Fruit fly (Drosophila melanogaster) whole organism, embryonic: ENCODE measurements around the gene Dlc90F.

Experiments used
- Abd-B ChIP-seq: fragments of 200-800 bp; sonication (Bioruptor generic); optimal IDR thresholded peaks from 2 replicates; lab custom pipeline; 2018; ENCODE audit warnings: missing biosample characterization, mild to moderate bottlenecking, missing genetic modification characterization, moderate library complexity
- Adf1 ChIP-seq: fragments of 200-800 bp; sonication (Bioruptor generic); IDR thresholded peaks from 2 replicates; pipeline ENCODE4 v1.3.6; 2022; ENCODE audit warnings: missing biosample characterization, missing genetic modification characterization
- CG11560 ChIP-seq: fragments of 200-800 bp; sonication (Bioruptor generic); IDR thresholded peaks from 3 replicates; pipeline ENCODE4 v1.3.6; 2022; ENCODE audit warnings: missing biosample characterization, missing genetic modification characterization
- CG12071 ChIP-seq: fragments of 200-800 bp; sonication (Bioruptor generic); optimal IDR thresholded peaks from 3 replicates; lab custom pipeline; 2018; ENCODE audit warnings: missing biosample characterization, mild to moderate bottlenecking, missing genetic modification characterization
- CG12155 ChIP-seq: fragments of 200-800 bp; sonication (Bioruptor generic); optimal IDR thresholded peaks from 3 replicates; lab custom pipeline; 2016; ENCODE audit warnings: missing biosample characterization, missing genetic modification characterization
- CG13287 ChIP-seq: fragments of 200-800 bp; sonication (Bioruptor generic); IDR thresholded peaks from 2 replicates; pipeline ENCODE4 v1.3.6; 2022; ENCODE audit warnings: missing biosample characterization, missing genetic modification characterization; ENCODE audit not compliant: partially characterized antibody
- CG13424 ChIP-seq: fragments of 200-800 bp; sonication (Bioruptor generic); optimal IDR thresholded peaks from 2 replicates; lab custom pipeline; 2019; ENCODE audit warnings: missing biosample characterization, mild to moderate bottlenecking, missing genetic modification characterization, moderate library complexity
- CG1529 ChIP-seq: fragments of 200-800 bp; sonication (Bioruptor generic); optimal IDR thresholded peaks from 3 replicates; lab custom pipeline; 2018; ENCODE audit warnings: missing biosample characterization, missing genetic modification characterization
- CG1832 ChIP-seq: fragments of 200-800 bp; sonication (Bioruptor generic); optimal IDR thresholded peaks from 2 replicates; lab custom pipeline; 2017; ENCODE audit warnings: missing biosample characterization, mild to moderate bottlenecking, missing genetic modification characterization, inconsistent platforms
- CG18476 ChIP-seq: fragments of 200-800 bp; sonication (Bioruptor generic); optimal IDR thresholded peaks from 2 replicates; lab custom pipeline; 2016; ENCODE audit warnings: missing biosample characterization, mild to moderate bottlenecking, missing genetic modification characterization
- CG3065 ChIP-seq: fragments of 200-800 bp; sonication (Bioruptor generic); optimal IDR thresholded peaks from 2 replicates; lab custom pipeline; 2016; ENCODE audit warnings: missing biosample characterization, missing genetic modification characterization
- CG32772 ChIP-seq: fragments of 200-800 bp; sonication (Bioruptor generic); IDR thresholded peaks from 2 replicates; pipeline ENCODE4 v1.3.6; 2022; ENCODE audit warnings: missing biosample characterization, missing genetic modification characterization
- CG33213 ChIP-seq: fragments of 200-800 bp; sonication (Bioruptor generic); optimal IDR thresholded peaks from 3 replicates; lab custom pipeline; 2016; ENCODE audit warnings: missing biosample characterization, missing genetic modification characterization
- CG34376 ChIP-seq: fragments of 200-800 bp; sonication (Bioruptor generic); optimal IDR thresholded peaks from 2 replicates; lab custom pipeline; 2018; ENCODE audit warnings: missing biosample characterization, mild to moderate bottlenecking, missing genetic modification characterization
- CG42726 ChIP-seq: fragments of 200-800 bp; sonication (Bioruptor generic); IDR thresholded peaks from 2 replicates; pipeline ENCODE4 v1.3.6; 2022; ENCODE audit warnings: missing biosample characterization, missing genetic modification characterization; ENCODE audit not compliant: partially characterized antibody
- CG6175 ChIP-seq: fragments of 200-800 bp; sonication (Bioruptor generic); IDR thresholded peaks from 3 replicates; pipeline ENCODE4 v1.3.6; 2022; ENCODE audit warnings: missing biosample characterization, missing genetic modification characterization
- CG6813 ChIP-seq: fragments of 200-800 bp; sonication (Bioruptor generic); optimal IDR thresholded peaks from 2 replicates; lab custom pipeline; 2017; ENCODE audit warnings: missing biosample characterization, missing genetic modification characterization, mild to moderate bottlenecking, moderate library complexity, missing genetic modification reagents
- CG8290 ChIP-seq, 3 experiments: fragments of 200-800 bp; sonication (Bioruptor generic); optimal IDR thresholded peaks; 2 replicates each; lab custom pipeline; 2016 to 2019; ENCODE audit warnings: missing biosample characterization in 3 of 3, missing genetic modification characterization in 3 of 3, mild to moderate bottlenecking in 2 of 3, moderate library complexity in 1 of 3
- CG9932 ChIP-seq: fragments of 200-800 bp; sonication (Bioruptor generic); IDR thresholded peaks from 2 replicates; pipeline ENCODE4 v1.3.6; 2022; ENCODE audit warnings: missing biosample characterization, missing genetic modification characterization
- D19A ChIP-seq: fragments of 200-800 bp; optimal IDR thresholded peaks from 3 replicates; lab custom pipeline; 2019; ENCODE audit warnings: missing biosample characterization, mild to moderate bottlenecking, missing genetic modification characterization, moderate library complexity
- Drgx ChIP-seq: fragments of 200-800 bp; sonication (Bioruptor generic); IDR thresholded peaks from 2 replicates; pipeline ENCODE4 v1.3.6; 2022; ENCODE audit warnings: missing biosample characterization, missing genetic modification characterization
- HLH4C ChIP-seq: fragments of 200-800 bp; sonication (Bioruptor generic); IDR thresholded peaks from 3 replicates; pipeline ENCODE4 v1.3.6; 2022; ENCODE audit warnings: missing biosample characterization, missing genetic modification characterization; ENCODE audit not compliant: partially characterized antibody
- Hr39 ChIP-seq: fragments of >200 bp; optimal IDR thresholded peaks from 2 replicates; lab custom pipeline; 2017
- Med ChIP-seq: fragments of 200-800 bp; sonication (Bioruptor generic); peaks from one replicate; lab custom pipeline; 2016; ENCODE audit warnings: missing biosample characterization, missing genetic modification characterization, mild to moderate bottlenecking, inconsistent platforms, moderate library complexity
- NC2α ChIP-seq: fragments of 200-800 bp; sonication (Bioruptor generic); optimal IDR thresholded peaks from 2 replicates; lab custom pipeline; 2016; ENCODE audit warnings: missing biosample characterization, missing genetic modification characterization
- Oaz ChIP-seq: fragments of 200-800 bp; sonication (Bioruptor generic); IDR thresholded peaks from 2 replicates; pipeline ENCODE4 v1.3.6; 2022; ENCODE audit warnings: missing biosample characterization, missing genetic modification characterization
- PHDP ChIP-seq: fragments of 200-800 bp; sonication (Bioruptor generic); optimal IDR thresholded peaks from 3 replicates; lab custom pipeline; 2018; ENCODE audit warnings: missing biosample characterization, mild to moderate bottlenecking, missing genetic modification characterization, moderate library complexity
- Rfx ChIP-seq: fragments of 200-800 bp; sonication (Bioruptor generic); IDR thresholded peaks from 2 replicates; pipeline ENCODE4 v1.3.6; 2022; ENCODE audit warnings: missing biosample characterization, missing genetic modification characterization
- Scr ChIP-seq: fragments of 200-800 bp; sonication (Bioruptor generic); IDR thresholded peaks from 2 replicates; pipeline ENCODE4 v1.3.6; 2022; ENCODE audit warnings: missing biosample characterization, missing genetic modification characterization; ENCODE audit not compliant: partially characterized antibody
- Sox102F ChIP-seq: fragments of 200-800 bp; sonication (Bioruptor generic); optimal IDR thresholded peaks from 2 replicates; lab custom pipeline; 2018; ENCODE audit warnings: missing biosample characterization, mild to moderate bottlenecking, missing genetic modification characterization, moderate library complexity
- Trl ChIP-seq, 3 experiments: fragments of >200 bp in 2 of 3; fragments of 200-800 bp in 1 of 3; sonication (Bioruptor generic) in 1 of 3; optimal IDR thresholded peaks; 2 replicates in 1 of 3; 3 replicates in 2 of 3; lab custom pipeline; 2016 to 2017; ENCODE audit warnings: missing biosample characterization in 1 of 3, missing genetic modification characterization in 1 of 3
- bbx ChIP-seq: fragments of 200-800 bp; sonication (Bioruptor generic); IDR thresholded peaks from 2 replicates; pipeline ENCODE4 v1.3.6; 2022; ENCODE audit warnings: missing biosample characterization, missing genetic modification characterization; ENCODE audit not compliant: partially characterized antibody
- caup ChIP-seq: fragments of 200-800 bp; sonication (Bioruptor generic); optimal IDR thresholded peaks from 3 replicates; lab custom pipeline; 2017; ENCODE audit warnings: missing biosample characterization, mild to moderate bottlenecking, missing genetic modification characterization, moderate library complexity; ENCODE audit not compliant: severe bottlenecking
- crc ChIP-seq: fragments of 200-800 bp; sonication (Bioruptor generic); optimal IDR thresholded peaks from 2 replicates; lab custom pipeline; 2016; ENCODE audit warnings: missing biosample characterization, missing genetic modification characterization
- dpn ChIP-seq, 2 experiments: fragments of 200-800 bp; sonication (Bioruptor generic); optimal IDR thresholded peaks; 3 replicates each; lab custom pipeline; 2016; ENCODE audit warnings: missing biosample characterization in 2 of 2, missing genetic modification characterization in 2 of 2
- eve ChIP-seq, 2 experiments: fragments of >200 bp; optimal IDR thresholded peaks; 2 replicates each; lab custom pipeline; 2017; ENCODE audit warnings: missing biosample characterization in 2 of 2, missing genetic modification characterization in 2 of 2
- lbe ChIP-seq: fragments of 200-800 bp; sonication (Bioruptor generic); optimal IDR thresholded peaks from 2 replicates; lab custom pipeline; 2016; ENCODE audit warnings: missing biosample characterization, mild to moderate bottlenecking, missing genetic modification characterization
- nerfin-2 ChIP-seq: fragments of 200-800 bp; sonication (Bioruptor generic); IDR thresholded peaks from 2 replicates; pipeline ENCODE4 v1.3.6; 2022; ENCODE audit warnings: missing biosample characterization, missing genetic modification characterization; ENCODE audit not compliant: partially characterized antibody
- nom ChIP-seq: fragments of 200-800 bp; sonication (Bioruptor generic); optimal IDR thresholded peaks from 2 replicates; lab custom pipeline; 2017; ENCODE audit warnings: missing biosample characterization, missing genetic modification characterization, mild to moderate bottlenecking, moderate library complexity, missing genetic modification reagents
- repo ChIP-seq: fragments of 200-800 bp; sonication (Bioruptor generic); optimal IDR thresholded peaks from 2 replicates; lab custom pipeline; 2016; ENCODE audit warnings: missing biosample characterization, missing genetic modification characterization
- sim ChIP-seq: fragments of 200-800 bp; sonication (Bioruptor generic); IDR thresholded peaks from 2 replicates; pipeline ENCODE4 v1.3.6; 2022; ENCODE audit warnings: missing biosample characterization, missing genetic modification characterization
- sr ChIP-seq: fragments of 200-800 bp; sonication (Bioruptor generic); IDR thresholded peaks from 3 replicates; pipeline ENCODE4 v1.3.6; 2022; ENCODE audit warnings: missing biosample characterization, missing genetic modification characterization
- sug ChIP-seq: fragments of 200-800 bp; optimal IDR thresholded peaks from 2 replicates; lab custom pipeline; 2019; ENCODE audit warnings: missing biosample characterization, mild to moderate bottlenecking, missing genetic modification characterization, moderate library complexity
- ttk ChIP-seq: fragments of 200-800 bp; sonication (Bioruptor generic); IDR thresholded peaks from 2 replicates; pipeline ENCODE4 v2.1.2; 2022; ENCODE audit warnings: missing biosample characterization, missing genetic modification characterization
- tup ChIP-seq: fragments of 200-800 bp; sonication (Bioruptor generic); optimal IDR thresholded peaks from 2 replicates; lab custom pipeline; 2016; ENCODE audit warnings: missing biosample characterization, mild to moderate bottlenecking, missing genetic modification characterization, moderate library complexity
- tx ChIP-seq: fragments of 200-800 bp; sonication (Bioruptor generic); optimal IDR thresholded peaks from 2 replicates; lab custom pipeline; 2016; ENCODE audit warnings: missing biosample characterization, missing genetic modification characterization

Gene Dlc90F

DNA sequence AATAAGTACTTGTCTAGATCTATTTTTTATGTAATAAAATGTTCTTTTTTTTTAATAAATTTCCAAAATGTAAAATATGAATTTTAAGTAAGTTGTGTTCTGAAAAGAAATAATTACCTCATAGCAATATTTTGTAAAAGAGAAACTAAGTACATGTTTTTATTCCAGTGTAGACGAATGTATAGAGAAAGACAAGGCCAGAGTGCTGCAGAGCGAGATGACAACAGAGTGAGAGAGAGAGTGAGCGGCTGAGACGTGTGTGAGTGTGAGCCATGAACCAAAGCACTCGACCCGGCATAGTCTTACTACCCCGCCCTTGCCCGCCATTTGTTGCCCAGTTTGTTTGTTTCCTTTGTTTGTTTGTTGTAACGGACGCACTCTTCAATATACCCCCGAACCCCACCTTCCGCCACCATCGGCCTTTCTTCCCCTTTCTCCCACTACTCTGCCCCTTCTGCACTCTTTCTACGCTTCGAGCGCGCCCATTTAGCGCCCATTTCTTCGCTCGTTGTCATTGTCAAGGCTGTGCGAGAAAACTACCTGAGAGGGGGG lies 12.4 kb downstream of the Dlc90F start (continued):
- TF ChIP-seq nerfin-2 (GFP tag; lab: Robert Waterston, UW) (0 out of 2 replicates have a peak, but pooled peaks have one; percentile 14), CG6813 (GFP tag; lab: Kevin White, UChicago) (peak; percentile 85), caup (GFP tag; lab: Kevin White, UChicago) (peak; percentile 43), CG3065 (GFP tag; lab: Kevin White, UChicago) (no peak), CG42726 (GFP tag; lab: Robert Waterston, UW) (0 out of 2 replicates have a peak, but pooled peaks have one; percentile 30), CG1832 (GFP tag; lab: Kevin White, UChicago) (peak; percentile 71), PHDP (peak; percentile 27), sr (GFP tag; lab: Robert Waterston, UW) (peak; percentile 30; the same call in 1 of the 3 replicates), Sox102F (peak; percentile 58), CG32772 (0 out of 2 replicates have a peak, but pooled peaks have one; percentile 16), dpn (GFP tag; optimal IDR thresholded peaks at IDR 0.05; lab: Kevin White, UChicago) (peak in 1 of 2 experiments; percentile 45), CG1529 (peak; percentile 58), CG18476 (GFP tag; lab: Kevin White, UChicago) (peak; percentile 3), CG6175 (GFP tag; lab: Robert Waterston, UW) (peak; percentile 76; the same call in 2 of the 3 replicates)
- TF ChIP-seq, all 482 proteins: peak for 270

DNA sequence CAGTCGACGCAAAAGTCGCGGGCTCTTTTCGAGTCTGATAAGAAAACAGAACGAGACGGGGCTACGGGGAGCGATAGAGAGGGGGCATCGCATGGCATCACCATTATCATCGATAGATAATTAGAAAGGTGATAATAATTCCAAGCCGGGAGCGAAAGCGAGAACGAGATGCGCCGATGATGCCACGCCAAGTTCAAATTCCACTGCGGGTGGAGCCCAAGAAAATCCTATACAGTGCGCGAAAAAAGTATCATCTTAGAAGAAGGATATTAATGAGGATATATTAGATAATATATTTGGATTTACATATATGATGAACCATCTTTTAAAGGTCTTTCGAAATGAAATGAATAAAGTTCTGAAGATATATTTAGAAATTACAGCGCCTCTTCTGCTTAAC lies 13.7 kb downstream of the Dlc90F start:
- TF ChIP-seq CG13424 (tag; lab: Kevin White, UChicago), result no peak
- TF ChIP-seq D19A (tag; lab: Kevin White, UChicago), result no peak
- no peak for TF ChIP-seq NC2α (GFP tag; lab: Kevin White, UChicago)
- peak; percentile 60 for TF ChIP-seq nom (GFP tag; lab: Kevin White, UChicago)
- TF ChIP-seq CG12155 (GFP tag; lab: Kevin White, UChicago), result no peak
- no peak for TF ChIP-seq ttk (GFP tag; lab: Robert Waterston, UW)
- no peak for TF ChIP-seq HLH4C (GFP tag; lab: Robert Waterston, UW)
- TF ChIP-seq CG34376 (GFP tag; lab: Kevin White, UChicago), result peak; percentile 42
- no peak for TF ChIP-seq CG33213
- TF ChIP-seq tx (GFP tag; lab: Kevin White, UChicago), result no peak
- no peak for TF ChIP-seq repo (GFP tag; lab: Kevin White, UChicago)
- no peak for TF ChIP-seq Abd-B (GFP tag; lab: Kevin White, UChicago)
- no peak for TF ChIP-seq sim (GFP tag; lab: Robert Waterston, UW)
- TF ChIP-seq Trl (optimal IDR thresholded peaks at IDR 0.05; lab: Kevin White, UChicago), result no peak
- no peak for TF ChIP-seq Trl (GFP tag; optimal IDR thresholded peaks at IDR 0.05; lab: Kevin White, UChicago)
- no peak for TF ChIP-seq lbe
- no peak for TF ChIP-seq CG1529
- no peak for TF ChIP-seq tup (GFP tag; lab: Kevin White, UChicago)
- peak; percentile 3 for TF ChIP-seq Med
- TF ChIP-seq sug (tag; lab: Kevin White, UChicago), result peak; percentile 20
- TF ChIP-seq, all 482 proteins: peak for 4

DNA sequence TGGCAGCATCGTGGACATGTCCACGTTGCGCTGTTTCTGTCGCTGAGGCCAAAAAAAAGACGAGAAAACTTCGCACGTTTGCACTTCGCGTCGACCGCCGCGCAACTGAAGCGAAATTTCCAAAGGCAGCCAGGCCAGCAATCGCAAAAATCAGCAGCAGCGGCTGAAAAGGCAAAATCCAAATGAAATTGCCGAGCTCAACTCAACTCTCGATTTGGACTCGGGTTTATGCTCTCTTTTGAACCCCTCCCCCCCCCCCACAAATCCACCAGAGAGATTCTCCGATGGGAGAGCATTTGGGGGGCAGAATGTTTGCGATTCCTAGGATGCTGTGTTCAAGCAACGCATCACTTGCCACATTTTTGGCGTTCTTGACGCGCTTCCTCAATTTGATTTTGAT lies 15.3 kb downstream of the Dlc90F start, which contains the start of gene PKD:
TSS of gene PKD (minus strand) at position 88 of the 400 bp plus-strand sequence.
- TF ChIP-seq Oaz (no peak), CG8290 (GFP tag; optimal IDR thresholded peaks at IDR 0.05; lab: Kevin White, UChicago) (no peak), CG8290 (tag; optimal IDR thresholded peaks at IDR 0.05; lab: Kevin White, UChicago) (peak in 1 of 2 experiments; percentile 13), CG11560 (no peak), CG12071 (GFP tag; lab: Kevin White, UChicago) (peak; percentile 1), eve (GFP tag; optimal IDR thresholded peaks at IDR 0.05; lab: Kevin White, UChicago) (no peak), Hr39 (no peak), Scr (GFP tag; lab: Robert Waterston, UW) (peak; percentile 9; the same call in 1 of the 2 replicates), Adf1 (GFP tag; lab: Robert Waterston, UW) (peak; percentile 28; the same call in 1 of the 2 replicates), crc (GFP tag; lab: Kevin White, UChicago) (no peak), CG9932 (GFP tag; lab: Robert Waterston, UW) (0 out of 2 replicates have a peak, but pooled peaks have one; percentile 14), Rfx (peak; percentile 28; the same call in 1 of the 2 replicates), Drgx (GFP tag; lab: Robert Waterston, UW) (peak; percentile 41; the same call in 1 of the 2 replicates), CG13287 (GFP tag; lab: Robert Waterston, UW) (peak; percentile 8; the same call in 1 of the 2 replicates), bbx (GFP tag; lab: Robert Waterston, UW) (0 out of 2 replicates have a peak, but pooled peaks have one; percentile 19), CG6813 (GFP tag; lab: Kevin White, UChicago) (no peak)
